Worm (Caenorhabditis elegans): Measurements from ENCODE around the gene F25D1.5.

- TF ChIP-seq ZK546.5 (tag; optimal IDR thresholded peaks at IDR 0.05), result no peak
- TF ChIP-seq spr-1 (tag; optimal IDR thresholded peaks at IDR 0.05), result no peak
- no peak for TF ChIP-seq zip-2 (tag; optimal IDR thresholded peaks at IDR 0.05)
- TF ChIP-seq unc-130 (GFP tag; optimal IDR thresholded peaks at IDR 0.05), result no peak
- TF ChIP-seq ama-1 (optimal IDR thresholded peaks at IDR 0.05), result no peak
Observed at ce11 chrV:10571523-10571922, 24.9 kb upstream of the F25D1.5 start.

Measured in whole organism, L4 larva.